Worm (Caenorhabditis elegans): ENCODE data around the gene try-1.

DNA sequence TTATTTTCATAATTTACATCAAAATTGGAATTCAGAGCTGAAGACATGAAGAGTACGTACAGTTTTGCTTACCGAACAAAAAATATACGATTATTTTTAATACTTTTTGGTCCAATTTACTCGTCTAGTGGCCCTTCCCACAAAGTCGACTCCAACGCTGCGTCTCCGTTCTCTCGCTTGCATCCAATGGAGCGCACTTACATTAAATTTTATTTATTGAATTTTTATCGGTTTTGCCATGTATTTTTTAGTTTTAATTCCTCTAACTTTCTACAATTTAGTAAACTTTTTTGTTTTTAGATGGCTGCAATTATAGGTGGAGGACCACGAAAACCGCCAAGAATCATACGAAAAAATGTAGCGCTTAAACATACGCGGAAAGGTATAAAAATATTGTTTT, 13.8 kb downstream of the try-1 start, which contains the start of gene ZK546.5:
- TF ChIP-seq mdl-1 (tag; optimal IDR thresholded peaks at IDR 0.05) (no peak), aly-2 (tag; optimal IDR thresholded peaks at IDR 0.05) (no peak), ama-1 (optimal IDR thresholded peaks at IDR 0.05) (no peak)

All from whole organism, L2 larva.